Fruit fly (Drosophila melanogaster) whole organism, embryonic: ENCODE measurements around the gene dlp.

Source experiments
- Abd-B ChIP-seq: fragments of 200-800 bp; sonication (Bioruptor generic); optimal IDR thresholded peaks from 2 replicates; lab custom pipeline; 2018; ENCODE audit warnings: missing biosample characterization, mild to moderate bottlenecking, missing genetic modification characterization, moderate library complexity
- Atf6 ChIP-seq: fragments of 200-800 bp; sonication (Bioruptor generic); IDR thresholded peaks from 2 replicates; pipeline ENCODE4 v1.3.6; 2022; ENCODE audit warnings: missing biosample characterization, missing genetic modification characterization
- CG10565 ChIP-seq: fragments of 200-800 bp; sonication (Bioruptor generic); optimal IDR thresholded peaks from 3 replicates; lab custom pipeline; 2016; ENCODE audit warnings: missing biosample characterization, mild to moderate bottlenecking, missing genetic modification characterization
- CG12659 ChIP-seq: fragments of 200-800 bp; sonication (Bioruptor generic); optimal IDR thresholded peaks from 3 replicates; lab custom pipeline; 2017; ENCODE audit warnings: mild to moderate bottlenecking, missing biosample characterization, missing genetic modification reagents, missing genetic modification characterization
- CG14014 ChIP-seq: fragments of 200-800 bp; sonication (Bioruptor generic); IDR thresholded peaks from 2 replicates; pipeline ENCODE4 v1.3.6; 2022; ENCODE audit warnings: missing biosample characterization, missing genetic modification characterization
- CG15073 ChIP-seq: fragments of 200-800 bp; sonication (Bioruptor generic); optimal IDR thresholded peaks from 2 replicates; lab custom pipeline; 2016; ENCODE audit warnings: missing biosample characterization, missing genetic modification characterization
- CG15696 ChIP-seq: fragments of 200-800 bp; sonication (Bioruptor generic); optimal IDR thresholded peaks from 2 replicates; lab custom pipeline; 2019; ENCODE audit warnings: missing biosample characterization, mild to moderate bottlenecking, missing genetic modification characterization, moderate library complexity
- CG17328 ChIP-seq: fragments of 200-800 bp; sonication (Bioruptor generic); IDR thresholded peaks from 2 replicates; pipeline ENCODE4 v1.3.6; 2022; ENCODE audit warnings: missing biosample characterization, missing genetic modification characterization
- CG17361 ChIP-seq: fragments of 200-800 bp; sonication (Bioruptor generic); IDR thresholded peaks from 3 replicates; pipeline ENCODE4 v1.3.6; 2022; ENCODE audit warnings: missing biosample characterization, missing genetic modification characterization
- CG18011 ChIP-seq: fragments of 200-800 bp; sonication (Bioruptor generic); optimal IDR thresholded peaks from 2 replicates; lab custom pipeline; 2017; ENCODE audit warnings: missing biosample characterization, missing genetic modification characterization, mild to moderate bottlenecking, moderate library complexity, missing genotype
- CG2202 ChIP-seq: fragments of 200-800 bp; sonication (Bioruptor generic); optimal IDR thresholded peaks from 2 replicates; lab custom pipeline; 2018; ENCODE audit warnings: missing biosample characterization, mild to moderate bottlenecking, missing genetic modification characterization
- CG31441 ChIP-seq: fragments of 200-800 bp; sonication (Bioruptor generic); IDR thresholded peaks from 2 replicates; pipeline ENCODE4 v1.3.6; 2022; ENCODE audit warnings: missing biosample characterization, missing genetic modification characterization
- CG3281 ChIP-seq: fragments of 200-800 bp; sonication (Bioruptor generic); optimal IDR thresholded peaks from 3 replicates; lab custom pipeline; 2017; ENCODE audit warnings: missing biosample characterization, mild to moderate bottlenecking, missing genetic modification characterization
- CG34376 ChIP-seq: fragments of 200-800 bp; sonication (Bioruptor generic); optimal IDR thresholded peaks from 2 replicates; lab custom pipeline; 2018; ENCODE audit warnings: missing biosample characterization, mild to moderate bottlenecking, missing genetic modification characterization
- CG3995 ChIP-seq: fragments of 200-800 bp; sonication (Bioruptor generic); optimal IDR thresholded peaks from 3 replicates; lab custom pipeline; 2016; ENCODE audit warnings: missing biosample characterization, missing genetic modification characterization
- CG4360 ChIP-seq: fragments of 200-800 bp; sonication (Bioruptor generic); IDR thresholded peaks from 2 replicates; pipeline ENCODE4 v1.3.6; 2022; ENCODE audit warnings: missing biosample characterization, missing genetic modification characterization
- CG5953 ChIP-seq: fragments of 200-800 bp; sonication (Bioruptor generic); IDR thresholded peaks from 2 replicates; pipeline ENCODE4 v1.3.6; 2022; ENCODE audit warnings: missing biosample characterization, missing genetic modification characterization
- CG7372 ChIP-seq: fragments of 200-800 bp; sonication (Bioruptor generic); IDR thresholded peaks from 2 replicates; pipeline ENCODE4 v1.3.6; 2022; ENCODE audit warnings: missing biosample characterization, missing genetic modification characterization
- CG7786 ChIP-seq: fragments of 200-800 bp; sonication (Bioruptor generic); optimal IDR thresholded peaks from 2 replicates; lab custom pipeline; 2016; ENCODE audit warnings: missing biosample characterization, missing genetic modification characterization
- CG8290 ChIP-seq, 3 experiments: fragments of 200-800 bp; sonication (Bioruptor generic); optimal IDR thresholded peaks; 2 replicates each; lab custom pipeline; 2016 to 2019; ENCODE audit warnings: missing biosample characterization in 3 of 3, missing genetic modification characterization in 3 of 3, mild to moderate bottlenecking in 2 of 3, moderate library complexity in 1 of 3
- D19A ChIP-seq: fragments of 200-800 bp; optimal IDR thresholded peaks from 3 replicates; lab custom pipeline; 2019; ENCODE audit warnings: missing biosample characterization, mild to moderate bottlenecking, missing genetic modification characterization, moderate library complexity
- Dip2 ChIP-seq: fragments of 200-800 bp; sonication (Bioruptor generic); IDR thresholded peaks from 2 replicates; pipeline ENCODE4 v1.3.6; 2022; ENCODE audit warnings: missing biosample characterization, missing genetic modification characterization
- Dip3 ChIP-seq: fragments of 200-800 bp; sonication (Bioruptor generic); optimal IDR thresholded peaks from 3 replicates; lab custom pipeline; 2016; ENCODE audit warnings: missing biosample characterization, missing genetic modification characterization
- Fer3 ChIP-seq: fragments of 200-800 bp; sonication (Bioruptor generic); optimal IDR thresholded peaks from 2 replicates; lab custom pipeline; 2018; ENCODE audit warnings: missing biosample characterization, mild to moderate bottlenecking, missing genetic modification characterization, moderate library complexity
- HLH3B ChIP-seq: fragments of 200-800 bp; sonication (Bioruptor generic); IDR thresholded peaks from 2 replicates; pipeline ENCODE4 v1.3.6; 2022; ENCODE audit warnings: missing biosample characterization, missing genetic modification characterization
- NC2β ChIP-seq: fragments of 200-800 bp; sonication (Bioruptor generic); optimal IDR thresholded peaks from 2 replicates; lab custom pipeline; 2016; ENCODE audit warnings: missing biosample characterization, missing genetic modification characterization
- Ptx1 ChIP-seq: fragments of 200-800 bp; sonication (Bioruptor generic); IDR thresholded peaks from 2 replicates; pipeline ENCODE4 v1.3.6; 2022; ENCODE audit warnings: missing biosample characterization, missing genetic modification characterization
- Trl ChIP-seq, 3 experiments: fragments of >200 bp in 2 of 3; fragments of 200-800 bp in 1 of 3; sonication (Bioruptor generic) in 1 of 3; optimal IDR thresholded peaks; 2 replicates in 1 of 3; 3 replicates in 2 of 3; lab custom pipeline; 2016 to 2017; ENCODE audit warnings: missing biosample characterization in 1 of 3, missing genetic modification characterization in 1 of 3
- Xrp1 ChIP-seq: fragments of 200-800 bp; sonication (Bioruptor generic); IDR thresholded peaks from 2 replicates; pipeline ENCODE4 v1.3.6; 2022; ENCODE audit warnings: missing biosample characterization, missing genetic modification characterization
- az2 ChIP-seq: fragments of 200-800 bp; sonication (Bioruptor generic); optimal IDR thresholded peaks from 3 replicates; lab custom pipeline; 2016; ENCODE audit warnings: missing biosample characterization, missing genetic modification characterization
- br ChIP-seq: fragments of >200 bp; optimal IDR thresholded peaks from 2 replicates; lab custom pipeline; 2017
- bsh ChIP-seq, 2 experiments: fragments of 200-800 bp; sonication (Bioruptor generic); optimal IDR thresholded peaks; 2 replicates each; lab custom pipeline; 2017 to 2018; ENCODE audit warnings: mild to moderate bottlenecking in 2 of 2, missing biosample characterization in 2 of 2, missing genetic modification characterization in 2 of 2, moderate library complexity in 1 of 2
- caup ChIP-seq: fragments of 200-800 bp; sonication (Bioruptor generic); optimal IDR thresholded peaks from 3 replicates; lab custom pipeline; 2017; ENCODE audit warnings: missing biosample characterization, mild to moderate bottlenecking, missing genetic modification characterization, moderate library complexity; ENCODE audit not compliant: severe bottlenecking
- chif ChIP-seq, 2 experiments: fragments of 200-800 bp; sonication (Bioruptor generic); optimal IDR thresholded peaks; 3 replicates each; lab custom pipeline; 2016; ENCODE audit warnings: missing biosample characterization in 2 of 2, missing genetic modification characterization in 2 of 2
- chinmo ChIP-seq: fragments of 200-800 bp; sonication (Bioruptor generic); IDR thresholded peaks from 4 replicates; pipeline ENCODE4 v1.3.6; 2022; ENCODE audit warnings: missing biosample characterization, missing genetic modification characterization; ENCODE audit not compliant: partially characterized antibody
- gsb-n ChIP-seq: fragments of 200-800 bp; sonication (Bioruptor generic); optimal IDR thresholded peaks from 3 replicates; lab custom pipeline; 2018; ENCODE audit warnings: missing biosample characterization, mild to moderate bottlenecking, missing genetic modification characterization
- jing ChIP-seq: fragments of 200-800 bp; sonication (Bioruptor generic); optimal IDR thresholded peaks from 2 replicates; lab custom pipeline; 2018; ENCODE audit warnings: missing biosample characterization, mild to moderate bottlenecking, missing genetic modification characterization
- klu ChIP-seq: fragments of 200-800 bp; sonication (Bioruptor generic); IDR thresholded peaks from 2 replicates; pipeline ENCODE4 v1.3.6; 2022; ENCODE audit warnings: missing biosample characterization, missing genetic modification characterization
- luna ChIP-seq: fragments of 200-800 bp; sonication (Bioruptor generic); optimal IDR thresholded peaks from 2 replicates; lab custom pipeline; 2016; ENCODE audit warnings: missing biosample characterization, missing genetic modification characterization
- mam ChIP-seq: fragments of 200-800 bp; sonication (Bioruptor generic); optimal IDR thresholded peaks from 3 replicates; lab custom pipeline; 2016; ENCODE audit warnings: missing biosample characterization, missing genetic modification characterization
- mld ChIP-seq: fragments of 200-800 bp; sonication (Bioruptor generic); IDR thresholded peaks from 3 replicates; pipeline ENCODE4 v1.3.6; 2022; ENCODE audit warnings: missing biosample characterization, missing genetic modification characterization; ENCODE audit not compliant: partially characterized antibody
- pita ChIP-seq: fragments of 200-800 bp; sonication (Bioruptor generic); optimal IDR thresholded peaks from 2 replicates; lab custom pipeline; 2017; ENCODE audit warnings: missing biosample characterization, mild to moderate bottlenecking, missing genetic modification characterization
- salm ChIP-seq: fragments of 200-800 bp; sonication (Bioruptor generic); optimal IDR thresholded peaks from 2 replicates; lab custom pipeline; 2018; ENCODE audit warnings: missing biosample characterization, mild to moderate bottlenecking, missing genetic modification characterization
- tap ChIP-seq: fragments of 200-800 bp; optimal IDR thresholded peaks from 3 replicates; lab custom pipeline; 2019; ENCODE audit warnings: missing biosample characterization, mild to moderate bottlenecking, missing genetic modification characterization, moderate library complexity
- tio ChIP-seq: fragments of 200-800 bp; sonication (Bioruptor generic); optimal IDR thresholded peaks from 2 replicates; lab custom pipeline; 2017; ENCODE audit warnings: missing biosample characterization, missing genetic modification characterization, inconsistent platforms
- unpg ChIP-seq: fragments of 200-800 bp; sonication (Bioruptor generic); optimal IDR thresholded peaks from 3 replicates; lab custom pipeline; 2018; ENCODE audit warnings: missing biosample characterization, mild to moderate bottlenecking, missing genetic modification characterization, moderate library complexity
- zen ChIP-seq: fragments of 200-800 bp; sonication (Bioruptor generic); optimal IDR thresholded peaks from 3 replicates; lab custom pipeline; 2018; ENCODE audit warnings: missing biosample characterization, mild to moderate bottlenecking, missing genetic modification characterization, moderate library complexity

dlp gene

dm6 chr3L:14612945-14613791 lies 19.2 kb upstream of the dlp start (continued):
- TF ChIP-seq CG2202 (peak; percentile 4), tio (GFP tag; lab: Kevin White, UChicago) (peak; percentile 63), Atf6 (peak; percentile 8; the same call in 1 of the 2 replicates), CG12659 (GFP tag; lab: Kevin White, UChicago) (peak; percentile 24), chinmo (GFP tag; lab: Robert Waterston, UW) (peak; percentile 86; the same call in 3 of the 4 replicates), zen (tag; lab: Kevin White, UChicago) (peak; percentile 34), Xrp1 (GFP tag; lab: Robert Waterston, UW) (peak; percentile 70), CG7786 (GFP tag; lab: Kevin White, UChicago) (peak; percentile 17), Trl (optimal IDR thresholded peaks at IDR 0.05; lab: Kevin White, UChicago) (peak; percentile 22 to 32), Trl (GFP tag; optimal IDR thresholded peaks at IDR 0.05; lab: Kevin White, UChicago) (no peak), Abd-B (peak; percentile 44), chif (GFP tag; optimal IDR thresholded peaks at IDR 0.05; lab: Kevin White, UChicago) (peak; percentile 25 to 60), jing (GFP tag; lab: Kevin White, UChicago) (peak; percentile 3), tap (peak; percentile 24), Ptx1 (GFP tag; lab: Robert Waterston, UW) (0 out of 2 replicates have a peak, but pooled peaks have one; percentile 33), mam (GFP tag; lab: Kevin White, UChicago) (peak; percentile 26), NC2β (GFP tag; lab: Kevin White, UChicago) (peak; percentile 6), Fer3 (tag; lab: Kevin White, UChicago) (peak; percentile 16), CG7372 (GFP tag; lab: Robert Waterston, UW) (no peak), CG10565 (GFP tag; lab: Kevin White, UChicago) (no peak), CG8290 (GFP tag; optimal IDR thresholded peaks at IDR 0.05; lab: Kevin White, UChicago) (peak; percentile 14), CG8290 (tag; optimal IDR thresholded peaks at IDR 0.05; lab: Kevin White, UChicago) (no peak), CG34376 (GFP tag; lab: Kevin White, UChicago) (peak; percentile 68), CG18011 (GFP tag; lab: Kevin White, UChicago) (no peak), CG15696 (peak; percentile 72), CG3281 (GFP tag; lab: Kevin White, UChicago) (peak; percentile 29), CG3995 (GFP tag; lab: Kevin White, UChicago) (no peak), az2 (peak; percentile 48), pita (GFP tag; lab: Kevin White, UChicago) (no peak), unpg (GFP tag; lab: Kevin White, UChicago) (peak; percentile 36), CG4360 (GFP tag; lab: Robert Waterston, UW) (peak; percentile 89), caup (GFP tag; lab: Kevin White, UChicago) (no peak), CG17361 (GFP tag; lab: Robert Waterston, UW) (peak; percentile 74; the same call in 2 of the 3 replicates), HLH3B (0 out of 2 replicates have a peak, but pooled peaks have one; percentile 16), mld (GFP tag; lab: Robert Waterston, UW) (no peak), klu (GFP tag; lab: Robert Waterston, UW) (no peak), CG5953 (GFP tag; lab: Robert Waterston, UW) (no peak), salm (tag; lab: Kevin White, UChicago) (no peak), CG31441 (GFP tag; lab: Robert Waterston, UW) (0 out of 2 replicates have a peak, but pooled peaks have one; percentile 49), CG17328 (GFP tag; lab: Robert Waterston, UW) (0 out of 2 replicates have a peak, but pooled peaks have one; percentile 17), CG15073 (GFP tag; lab: Kevin White, UChicago) (no peak), gsb-n (tag; lab: Kevin White, UChicago) (peak; percentile 71), bsh (GFP tag; optimal IDR thresholded peaks at IDR 0.05; lab: Kevin White, UChicago) (peak; percentile 55 to 66), luna (no peak), CG14014 (GFP tag; lab: Robert Waterston, UW) (0 out of 2 replicates have a peak, but pooled peaks have one; percentile 14), D19A (tag; lab: Kevin White, UChicago) (peak; percentile 64), br (lab: Kevin White, UChicago) (no peak), Dip2 (GFP tag; lab: Robert Waterston, UW) (no peak), Dip3 (GFP tag; lab: Kevin White, UChicago) (no peak)
